Worm (Caenorhabditis elegans): ENCODE data around the gene str-83.
A peak's percentile ranks its signal among the peaks of the same experiment; 100 is the strongest.

Gene str-83

DNA sequence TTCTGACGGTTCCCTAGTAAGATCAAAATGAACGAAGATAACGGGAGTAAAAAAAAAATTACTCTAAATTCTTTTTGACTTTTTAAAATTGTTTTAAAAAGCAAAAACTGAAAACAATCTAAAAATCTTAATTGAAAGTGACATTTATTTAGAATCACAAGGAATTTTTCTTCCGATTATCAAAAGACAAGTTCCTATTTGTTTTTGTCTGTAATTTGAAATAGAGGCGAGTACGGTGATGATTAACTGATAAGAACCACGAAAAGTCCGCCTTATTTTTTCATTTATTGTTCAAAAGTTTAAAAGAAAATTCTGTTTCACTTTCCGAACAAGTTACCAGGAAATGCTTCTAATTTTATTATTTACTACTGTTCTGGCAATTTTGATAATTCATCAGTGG is 27.3 kb upstream of the str-83 start, which contains the start of gene dach-1:
Gene dach-1, plus strand, starts transcription at position 301 of the 400 bp plus-strand sequence.
- no peak for TF ChIP-seq unc-62 (GFP tag; optimal IDR thresholded peaks at IDR 0.05)
- no peak for TF ChIP-seq xbp-1 (tag; optimal IDR thresholded peaks at IDR 0.05)
- no peak for TF ChIP-seq grh-1 (GFP tag; IDR thresholded peaks at IDR 0.05)
- no peak for TF ChIP-seq nhr-237 (tag; optimal IDR thresholded peaks at IDR 0.05)
- no peak for TF ChIP-seq efl-3 (GFP tag; optimal IDR thresholded peaks at IDR 0.05)
- TF ChIP-seq mdl-1 (tag; optimal IDR thresholded peaks at IDR 0.05): no peak
- TF ChIP-seq ets-5 (GFP tag; IDR thresholded peaks at IDR 0.05): no peak
- TF ChIP-seq nhr-28 (tag; optimal IDR thresholded peaks at IDR 0.05): no peak
- no peak for TF ChIP-seq lir-3 (tag; optimal IDR thresholded peaks at IDR 0.05; ENCODE audit: poor library complexity)
- TF ChIP-seq ceh-63 (GFP tag; optimal IDR thresholded peaks at IDR 0.05): no peak
- TF ChIP-seq blmp-1 (tag; optimal IDR thresholded peaks at IDR 0.05): no peak
- TF ChIP-seq C16A3.4 (tag; optimal IDR thresholded peaks at IDR 0.05): no peak
- TF ChIP-seq nhr-71 (tag; optimal IDR thresholded peaks at IDR 0.05): no peak

DNA sequence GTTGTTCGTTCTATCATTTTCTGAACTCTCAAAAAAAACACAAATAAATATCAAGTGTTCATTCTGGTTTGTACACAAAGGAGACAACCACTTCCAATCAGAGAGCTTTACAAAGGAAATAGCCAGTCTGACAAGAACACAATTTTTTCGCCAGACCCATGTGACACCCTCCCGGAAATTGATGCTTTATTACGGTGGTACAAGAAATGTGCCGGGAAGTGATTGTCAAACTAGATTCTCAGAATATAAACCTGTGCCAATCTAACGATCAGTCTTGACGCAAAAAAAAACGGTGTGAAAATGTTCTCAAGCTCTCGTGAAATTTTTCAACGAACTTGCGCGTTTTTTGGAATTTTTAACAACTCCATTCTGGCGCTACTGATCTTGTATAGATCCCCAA is 23.3 kb upstream of the str-83 start, which contains the start of gene str-247:
Gene str-247, plus strand, starts transcription at position 301 of the 400 bp plus-strand sequence.
- TF ChIP-seq C34B4.2 (tag; optimal IDR thresholded peaks at IDR 0.05) (no peak), fkh-4 (tag; optimal IDR thresholded peaks at IDR 0.05; ENCODE audit: borderline replicate concordance) (no peak), nhr-19 (GFP tag; conservative IDR thresholded peaks at IDR 0.05) (no peak), mep-1 (tag; optimal IDR thresholded peaks at IDR 0.05) (no peak), egl-13 (tag; optimal IDR thresholded peaks at IDR 0.05) (no peak), blmp-1 (tag; optimal IDR thresholded peaks at IDR 0.05) (no peak), irx-1 (tag; optimal IDR thresholded peaks at IDR 0.05) (no peak), ztf-4 (tag; optimal IDR thresholded peaks at IDR 0.05) (no peak), hlh-17 (GFP tag; optimal IDR thresholded peaks at IDR 0.05; ENCODE audit: borderline replicate concordance) (no peak), mdl-1 (tag; optimal IDR thresholded peaks at IDR 0.05) (no peak), nhr-47 (tag; optimal IDR thresholded peaks at IDR 0.05) (no peak), pax-3 (tag; optimal IDR thresholded peaks at IDR 0.05) (no peak)

ce11 chrV:3957608-3958007 is 19.5 kb upstream of the str-83 start, which contains the start of gene cyp-34A5:
TSS of gene cyp-34A5 (minus strand) at chrV:3957708.
- TF ChIP-seq zip-4 (GFP tag; optimal IDR thresholded peaks at IDR 0.05) (no peak), ceh-8 (GFP tag; optimal IDR thresholded peaks at IDR 0.05) (no peak), nhr-20 (tag; optimal IDR thresholded peaks at IDR 0.05) (peak; percentile 30)

DNA sequence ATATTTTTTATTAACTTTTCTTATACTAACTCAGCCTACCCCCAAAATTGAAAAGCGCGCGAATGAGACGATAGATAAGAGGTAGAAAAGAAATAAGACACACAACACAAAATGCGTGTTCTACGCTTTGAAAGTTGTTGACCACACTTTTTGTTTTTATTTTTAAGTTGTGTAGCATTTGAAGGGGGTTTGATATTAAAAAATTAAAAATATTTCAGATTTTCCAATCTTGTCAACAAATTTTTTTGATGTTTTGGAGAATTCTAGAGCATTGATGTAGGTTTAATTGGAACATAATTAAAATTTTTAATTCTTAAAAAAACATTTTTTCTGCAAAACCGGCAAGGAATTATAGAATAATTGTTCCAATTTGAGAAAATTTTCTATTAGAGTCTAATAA is 15.8 kb upstream of the str-83 start, which contains the start of gene cyp-34A6:
Gene cyp-34A6, minus strand, starts transcription at position 101 of the 400 bp plus-strand sequence.
- TF ChIP-seq fos-1 (tag; optimal IDR thresholded peaks at IDR 0.05) (no peak), lin-13 (GFP tag; optimal IDR thresholded peaks at IDR 0.05) (no peak), ztf-4 (tag; optimal IDR thresholded peaks at IDR 0.05) (no peak), dpl-1 (GFP tag; optimal IDR thresholded peaks at IDR 0.05) (no peak), lin-35 (GFP tag; optimal IDR thresholded peaks at IDR 0.05) (no peak), jun-1 (tag; optimal IDR thresholded peaks at IDR 0.05) (no peak), ceh-8 (GFP tag; optimal IDR thresholded peaks at IDR 0.05) (no peak), ztf-11 (tag; optimal IDR thresholded peaks at IDR 0.05) (no peak), isw-1 (GFP tag; IDR thresholded peaks at IDR 0.05) (no peak)

DNA sequence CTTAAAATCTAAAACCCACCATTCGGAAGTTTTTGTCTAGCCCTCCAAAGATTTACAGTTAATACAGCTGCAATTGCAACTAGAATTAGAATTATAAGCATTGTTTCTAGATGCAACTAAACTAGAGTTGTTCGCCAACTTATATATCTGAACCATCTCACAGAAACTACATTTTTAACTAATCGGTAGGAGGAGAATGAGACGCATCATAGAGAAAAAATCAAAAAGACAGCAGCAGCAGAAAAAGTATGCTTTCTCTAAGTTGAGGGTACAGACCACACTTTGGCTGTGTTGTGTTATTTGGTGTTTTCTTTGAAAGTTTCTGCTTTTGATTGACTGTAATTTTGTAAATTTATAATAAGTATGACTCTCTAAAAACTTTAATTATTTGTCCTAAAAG is 13.3 kb upstream of the str-83 start, which contains the start of gene cyp-34A7:
Gene cyp-34A7, minus strand, starts transcription at position 101 of the 400 bp plus-strand sequence.
- no peak for TF ChIP-seq ceh-63 (GFP tag; optimal IDR thresholded peaks at IDR 0.05)
- TF ChIP-seq lin-13 (GFP tag; optimal IDR thresholded peaks at IDR 0.05): no peak
- TF ChIP-seq mef-2 (tag; optimal IDR thresholded peaks at IDR 0.05): no peak
- no peak for TF ChIP-seq lin-15B (tag; optimal IDR thresholded peaks at IDR 0.05)
- no peak for TF ChIP-seq ceh-90 (tag; optimal IDR thresholded peaks at IDR 0.05)
- no peak for TF ChIP-seq unc-130 (tag; optimal IDR thresholded peaks at IDR 0.05)
- TF ChIP-seq fos-1 (tag; optimal IDR thresholded peaks at IDR 0.05): no peak

All from whole organism, L1 larva.